Fruit fly (Drosophila melanogaster) whole organism, embryonic: ENCODE results near the gene Tim9b.

Experiments
- Abd-B ChIP-seq: fragments of 200-800 bp; sonication (Bioruptor generic); optimal IDR thresholded peaks from 2 replicates; lab custom pipeline; 2018; ENCODE audit warnings: missing biosample characterization, mild to moderate bottlenecking, missing genetic modification characterization, moderate library complexity
- Atf6 ChIP-seq: fragments of 200-800 bp; sonication (Bioruptor generic); IDR thresholded peaks from 2 replicates; pipeline ENCODE4 v1.3.6; 2022; ENCODE audit warnings: missing biosample characterization, missing genetic modification characterization
- Bgb ChIP-seq: fragments of 200-800 bp; sonication (Bioruptor generic); IDR thresholded peaks from 2 replicates; pipeline ENCODE4 v1.3.6; 2022; ENCODE audit warnings: missing biosample characterization, missing genetic modification characterization; ENCODE audit not compliant: partially characterized antibody
- CG1024 ChIP-seq: fragments of 200-800 bp; sonication (Bioruptor generic); IDR thresholded peaks from 2 replicates; pipeline ENCODE4 v1.3.6; 2022; ENCODE audit warnings: missing biosample characterization, missing genetic modification characterization
- CG10654 ChIP-seq: fragments of 200-800 bp; sonication (Bioruptor generic); optimal IDR thresholded peaks from 2 replicates; lab custom pipeline; 2016; ENCODE audit warnings: missing biosample characterization, missing genetic modification characterization
- CG11093 ChIP-seq: fragments of 200-800 bp; sonication (Bioruptor generic); IDR thresholded peaks from 3 replicates; pipeline ENCODE4 v1.3.6; 2022; ENCODE audit warnings: missing biosample characterization, missing genetic modification characterization
- CG11247 ChIP-seq: fragments of 200-800 bp; sonication (Bioruptor generic); IDR thresholded peaks from 2 replicates; pipeline ENCODE4 v1.3.6; 2022; ENCODE audit warnings: missing biosample characterization, missing genetic modification characterization
- CG12071 ChIP-seq: fragments of 200-800 bp; sonication (Bioruptor generic); optimal IDR thresholded peaks from 3 replicates; lab custom pipeline; 2018; ENCODE audit warnings: missing biosample characterization, mild to moderate bottlenecking, missing genetic modification characterization
- CG12104 ChIP-seq: fragments of 200-800 bp; sonication (Bioruptor generic); optimal IDR thresholded peaks from 3 replicates; lab custom pipeline; 2016; ENCODE audit warnings: missing biosample characterization, missing genetic modification characterization
- CG1233 ChIP-seq: fragments of 200-800 bp; sonication (Bioruptor generic); optimal IDR thresholded peaks from 4 replicates; lab custom pipeline; 2018; ENCODE audit warnings: missing biosample characterization, mild to moderate bottlenecking, missing genetic modification characterization
- CG12659 ChIP-seq: fragments of 200-800 bp; sonication (Bioruptor generic); optimal IDR thresholded peaks from 3 replicates; lab custom pipeline; 2017; ENCODE audit warnings: mild to moderate bottlenecking, missing biosample characterization, missing genetic modification reagents, missing genetic modification characterization
- CG13894 ChIP-seq: fragments of 200-800 bp; sonication (Bioruptor generic); optimal IDR thresholded peaks from 3 replicates; lab custom pipeline; 2018; ENCODE audit warnings: missing biosample characterization, mild to moderate bottlenecking, missing genetic modification characterization, moderate library complexity
- CG17359 ChIP-seq: fragments of 200-800 bp; sonication (Bioruptor generic); optimal IDR thresholded peaks from 3 replicates; lab custom pipeline; 2018; ENCODE audit warnings: missing biosample characterization, mild to moderate bottlenecking, missing genetic modification characterization, moderate library complexity
- CG18476 ChIP-seq: fragments of 200-800 bp; sonication (Bioruptor generic); optimal IDR thresholded peaks from 2 replicates; lab custom pipeline; 2016; ENCODE audit warnings: missing biosample characterization, mild to moderate bottlenecking, missing genetic modification characterization
- CG18599 ChIP-seq: fragments of 200-800 bp; sonication (Bioruptor generic); optimal IDR thresholded peaks from 3 replicates; lab custom pipeline; 2017; ENCODE audit warnings: missing biosample characterization, missing genetic modification characterization, mild to moderate bottlenecking, moderate library complexity, missing genetic modification reagents
- CG3163 ChIP-seq: fragments of 200-800 bp; sonication (Bioruptor generic); optimal IDR thresholded peaks from 3 replicates; lab custom pipeline; 2016; ENCODE audit warnings: missing biosample characterization, missing genetic modification characterization
- CG32532 ChIP-seq: fragments of 200-800 bp; sonication (Bioruptor generic); IDR thresholded peaks from 2 replicates; pipeline ENCODE4 v1.3.6; 2022; ENCODE audit warnings: missing biosample characterization, missing genetic modification characterization
- CG33213 ChIP-seq: fragments of 200-800 bp; sonication (Bioruptor generic); optimal IDR thresholded peaks from 3 replicates; lab custom pipeline; 2016; ENCODE audit warnings: missing biosample characterization, missing genetic modification characterization
- CG34224 ChIP-seq: fragments of 200-800 bp; sonication (Bioruptor generic); IDR thresholded peaks from 3 replicates; pipeline ENCODE4 v1.3.6; 2022; ENCODE audit warnings: missing biosample characterization, missing genetic modification characterization; ENCODE audit not compliant: partially characterized antibody
- CG3847 ChIP-seq: fragments of 200-800 bp; sonication (Bioruptor generic); IDR thresholded peaks from 2 replicates; pipeline ENCODE4 v1.3.6; 2022; ENCODE audit warnings: missing biosample characterization, missing genetic modification characterization
- CG6689 ChIP-seq: fragments of 200-800 bp; sonication (Bioruptor generic); IDR thresholded peaks from 2 replicates; pipeline ENCODE4 v1.3.6; 2022; ENCODE audit warnings: missing biosample characterization, missing genetic modification characterization
- CG7928 ChIP-seq: fragments of 200-800 bp; sonication (Bioruptor generic); optimal IDR thresholded peaks from 2 replicates; lab custom pipeline; 2017; ENCODE audit warnings: missing biosample characterization, mild to moderate bottlenecking, missing genetic modification characterization
- CG8765 ChIP-seq: fragments of 200-800 bp; sonication (Bioruptor generic); IDR thresholded peaks from 2 replicates; pipeline ENCODE4 v1.3.6; 2022; ENCODE audit warnings: missing biosample characterization, missing genetic modification characterization
- CG9215 ChIP-seq: fragments of 200-800 bp; sonication (Bioruptor generic); IDR thresholded peaks from 2 replicates; pipeline ENCODE4 v1.3.6; 2022; ENCODE audit warnings: missing biosample characterization, missing genetic modification characterization
- ERR ChIP-seq: fragments of 200-800 bp; sonication (Bioruptor generic); optimal IDR thresholded peaks from 2 replicates; lab custom pipeline; 2016; ENCODE audit warnings: missing biosample characterization, missing genetic modification characterization
- HLHmδ ChIP-seq: fragments of 200-800 bp; sonication (Bioruptor generic); optimal IDR thresholded peaks from 2 replicates; lab custom pipeline; 2018; ENCODE audit warnings: missing biosample characterization, mild to moderate bottlenecking, missing genetic modification characterization, moderate library complexity
- Lpt ChIP-seq: fragments of >200 bp; optimal IDR thresholded peaks from 2 replicates; lab custom pipeline; 2018; ENCODE audit warnings: missing biosample characterization, missing genetic modification characterization
- MBD-R2 ChIP-seq: fragments of 200-800 bp; sonication (Bioruptor generic); IDR thresholded peaks from 2 replicates; pipeline ENCODE4 v1.3.6; 2022; ENCODE audit warnings: missing biosample characterization, missing genetic modification characterization
- NK7.1 ChIP-seq: fragments of 200-800 bp; sonication (Bioruptor generic); optimal IDR thresholded peaks from 3 replicates; lab custom pipeline; 2016; ENCODE audit warnings: missing biosample characterization, missing genetic modification characterization
- Oli ChIP-seq: fragments of 200-800 bp; sonication (Bioruptor generic); optimal IDR thresholded peaks from 2 replicates; lab custom pipeline; 2018; ENCODE audit warnings: missing biosample characterization, mild to moderate bottlenecking, missing genetic modification characterization, moderate library complexity
- Poxn ChIP-seq: fragments of 200-800 bp; sonication (Bioruptor generic); IDR thresholded peaks from 2 replicates; pipeline ENCODE4 v1.3.6; 2022; ENCODE audit warnings: missing biosample characterization, missing genetic modification characterization
- Ravus ChIP-seq: fragments of 200-800 bp; sonication (Bioruptor generic); IDR thresholded peaks from 2 replicates; pipeline ENCODE4 v1.3.6; 2022; ENCODE audit warnings: missing biosample characterization, missing genetic modification characterization
- al ChIP-seq: fragments of 200-800 bp; sonication (Bioruptor generic); IDR thresholded peaks from 2 replicates; pipeline ENCODE4 v1.3.6; 2022; ENCODE audit warnings: missing biosample characterization, missing genetic modification characterization
- bowl ChIP-seq: fragments of 200-800 bp; sonication (Bioruptor generic); IDR thresholded peaks from 2 replicates; pipeline ENCODE4 v1.3.6; 2022; ENCODE audit warnings: missing biosample characterization, missing genetic modification characterization
- cg ChIP-seq: fragments of 200-800 bp; sonication (Bioruptor generic); optimal IDR thresholded peaks from 3 replicates; lab custom pipeline; 2019; ENCODE audit warnings: missing biosample characterization, mild to moderate bottlenecking, missing genetic modification characterization, moderate library complexity
- chinmo ChIP-seq: fragments of 200-800 bp; sonication (Bioruptor generic); IDR thresholded peaks from 4 replicates; pipeline ENCODE4 v1.3.6; 2022; ENCODE audit warnings: missing biosample characterization, missing genetic modification characterization; ENCODE audit not compliant: partially characterized antibody
- chm ChIP-seq: fragments of 200-800 bp; sonication (Bioruptor generic); IDR thresholded peaks from 2 replicates; pipeline ENCODE4 v1.3.6; 2022; ENCODE audit warnings: missing biosample characterization, missing genetic modification characterization
- ci ChIP-seq: fragments of 200-800 bp; sonication (Bioruptor generic); IDR thresholded peaks from 3 replicates; pipeline ENCODE4 v1.3.6; 2022; ENCODE audit warnings: missing biosample characterization, missing genetic modification characterization
- cwo ChIP-seq: fragments of 200-800 bp; sonication (Bioruptor generic); optimal IDR thresholded peaks from 3 replicates; lab custom pipeline; 2017; ENCODE audit warnings: missing biosample characterization, missing genetic modification characterization, mild to moderate bottlenecking, moderate library complexity, missing genetic modification reagents
- knrl ChIP-seq: fragments of 200-800 bp; sonication (Bioruptor generic); IDR thresholded peaks from 3 replicates; pipeline ENCODE4 v1.3.6; 2022; ENCODE audit warnings: missing biosample characterization, missing genetic modification characterization; ENCODE audit not compliant: partially characterized antibody
- maf-S ChIP-seq: fragments of 200-800 bp; sonication (Bioruptor generic); optimal IDR thresholded peaks from 2 replicates; lab custom pipeline; 2016; ENCODE audit warnings: missing biosample characterization, missing genetic modification characterization
- nau ChIP-seq: fragments of 200-800 bp; sonication (Bioruptor generic); optimal IDR thresholded peaks from 3 replicates; lab custom pipeline; 2017; ENCODE audit warnings: missing biosample characterization, mild to moderate bottlenecking, missing genetic modification characterization, missing genetic modification reagents
- pan ChIP-seq, 4 experiments: fragments of >200 bp in 3 of 4; fragments of 200-800 bp in 1 of 4; sonication (Bioruptor generic) in 1 of 4; optimal IDR thresholded peaks in 3 of 4; IDR thresholded peaks in 1 of 4; 2 replicates each; pipeline versions ENCODE4 v1.3.6 to Lab custom; 2017 to 2022; ENCODE audit warnings: missing biosample characterization in 2 of 4, missing genetic modification characterization in 2 of 4, mixed read lengths in 1 of 4
- pb ChIP-seq: fragments of 200-800 bp; sonication (Bioruptor generic); optimal IDR thresholded peaks from 3 replicates; lab custom pipeline; 2016; ENCODE audit warnings: missing biosample characterization, missing genetic modification characterization
- prd ChIP-seq, 3 experiments: fragments of >200 bp in 2 of 3; fragments of 200-800 bp in 1 of 3; sonication (Bioruptor generic) in 1 of 3; optimal IDR thresholded peaks in 2 of 3; IDR thresholded peaks in 1 of 3; 2 replicates in 2 of 3; 3 replicates in 1 of 3; pipeline versions ENCODE4 v1.3.6 to Lab custom; 2017 to 2022; ENCODE audit warnings: missing biosample characterization in 1 of 3, missing genetic modification characterization in 1 of 3
- sug ChIP-seq: fragments of 200-800 bp; optimal IDR thresholded peaks from 2 replicates; lab custom pipeline; 2019; ENCODE audit warnings: missing biosample characterization, mild to moderate bottlenecking, missing genetic modification characterization, moderate library complexity
- tin ChIP-seq: fragments of 200-800 bp; sonication (Bioruptor generic); optimal IDR thresholded peaks from 3 replicates; lab custom pipeline; 2016; ENCODE audit warnings: missing biosample characterization, missing genetic modification characterization
- tx ChIP-seq: fragments of 200-800 bp; sonication (Bioruptor generic); optimal IDR thresholded peaks from 2 replicates; lab custom pipeline; 2016; ENCODE audit warnings: missing biosample characterization, missing genetic modification characterization
- unpg ChIP-seq: fragments of 200-800 bp; sonication (Bioruptor generic); optimal IDR thresholded peaks from 3 replicates; lab custom pipeline; 2018; ENCODE audit warnings: missing biosample characterization, mild to moderate bottlenecking, missing genetic modification characterization, moderate library complexity

Gene Tim9b

DNA sequence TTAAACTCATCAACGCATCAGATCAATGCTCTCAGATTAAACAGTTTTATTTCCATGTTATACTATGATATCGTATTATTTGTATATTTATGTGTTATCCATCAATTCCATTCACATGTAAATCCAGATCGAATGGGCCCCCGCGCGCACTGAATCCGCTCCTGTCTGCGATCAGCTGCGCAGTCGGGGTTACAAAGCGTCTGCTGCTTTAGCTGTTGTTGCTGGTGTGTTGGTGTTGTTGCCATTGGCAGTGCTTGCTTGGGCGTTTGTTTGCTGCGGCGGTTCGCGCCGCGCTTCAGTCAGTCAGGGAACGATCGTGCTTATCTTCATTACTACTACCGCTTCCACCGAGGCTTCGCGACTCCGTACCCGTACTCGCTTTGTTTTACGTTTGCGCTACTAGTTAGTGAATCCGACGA is 48.7 kb upstream of the Tim9b start, which contains the start of gene Zw (continued):
- TF ChIP-seq Abd-B (GFP tag; lab: Kevin White, UChicago) (no peak), CG18599 (GFP tag; lab: Kevin White, UChicago) (peak; percentile 14), CG7928 (GFP tag; lab: Kevin White, UChicago) (no peak), Ravus (GFP tag; lab: Robert Waterston, UW) (no peak), knrl (GFP tag; lab: Robert Waterston, UW) (peak; percentile 46; the same call in 2 of the 3 replicates), CG10654 (peak; percentile 44), pb (GFP tag; lab: Kevin White, UChicago) (no peak), Atf6 (GFP tag; lab: Robert Waterston, UW) (no peak), Lpt (GFP tag; lab: Kevin White, UChicago) (no peak), ci (GFP tag; lab: Robert Waterston, UW) (peak; percentile 78), CG8765 (GFP tag; lab: Robert Waterston, UW) (no peak; the same call in 1 of the 2 replicates), bowl (GFP tag; lab: Robert Waterston, UW) (no peak), CG32532 (peak; percentile 80), CG1024 (GFP tag; lab: Robert Waterston, UW) (0 out of 2 replicates have a peak, but pooled peaks have one; percentile 7), CG1233 (GFP tag; lab: Kevin White, UChicago) (peak; percentile 7), Bgb (GFP tag; lab: Robert Waterston, UW) (peak; percentile 57), HLHmδ (GFP tag; lab: Kevin White, UChicago) (peak; percentile 54), CG11247 (GFP tag; lab: Robert Waterston, UW) (peak; percentile 52), MBD-R2 (GFP tag; lab: Robert Waterston, UW) (peak; percentile 38; the same call in 1 of the 2 replicates), NK7.1 (no peak), cwo (GFP tag; lab: Kevin White, UChicago) (no peak), CG17359 (peak; percentile 31), CG33213 (GFP tag; lab: Kevin White, UChicago) (peak; percentile 4), CG3847 (GFP tag; lab: Robert Waterston, UW) (peak; percentile 55), Oli (peak; percentile 33), CG12071 (GFP tag; lab: Kevin White, UChicago) (peak; percentile 9), CG13894 (no peak), Poxn (GFP tag; lab: Robert Waterston, UW) (no peak), CG11093 (GFP tag; lab: Robert Waterston, UW) (no peak; the same call in 2 of the 3 replicates), al (GFP tag; lab: Robert Waterston, UW) (peak; percentile 46; the same call in 1 of the 2 replicates), chm (GFP tag; lab: Robert Waterston, UW) (no peak), prd (optimal IDR thresholded peaks at IDR 0.05; lab: Kevin White, UChicago) (no peak), prd (GFP tag; IDR thresholded peaks at IDR 0.05; lab: Robert Waterston, UW) (peak; percentile 82), CG3163 (GFP tag; lab: Kevin White, UChicago) (no peak), CG12104 (GFP tag; lab: Kevin White, UChicago) (no peak), tx (GFP tag; lab: Kevin White, UChicago) (no peak), CG6689 (GFP tag; lab: Robert Waterston, UW) (peak; percentile 49; the same call in 1 of the 2 replicates), nau (no peak), CG12659 (GFP tag; lab: Kevin White, UChicago) (no peak), ERR (GFP tag; lab: Kevin White, UChicago) (no peak), maf-S (GFP tag; lab: Kevin White, UChicago) (no peak), tin (GFP tag; lab: Kevin White, UChicago) (peak; percentile 56), cg (peak; percentile 28), CG9215 (GFP tag; lab: Robert Waterston, UW) (peak; percentile 61), CG18476 (peak; percentile 14), sug (tag; lab: Kevin White, UChicago) (peak; percentile 62), CG34224 (GFP tag; lab: Robert Waterston, UW) (peak; percentile 26; the same call in 1 of the 3 replicates), chinmo (GFP tag; lab: Robert Waterston, UW) (peak; percentile 95), pan (optimal IDR thresholded peaks at IDR 0.05; lab: Kevin White, UChicago) (no peak), pan (GFP tag; optimal IDR thresholded peaks at IDR 0.05 in 1 of 2, IDR thresholded peaks at IDR 0.05 in 1 of 2) (peak in 1 of 2 experiments; percentile 54), unpg (GFP tag; lab: Kevin White, UChicago) (peak; percentile 29)
